Fruit fly (Drosophila melanogaster): Measurements from ENCODE around the gene CG10431.

Gene CG10431

dm6 chr2L:18948065-18948723 is 26.3 kb upstream of the CG10431 start (continued):
- TF ChIP-seq CG1621 (tag; optimal IDR thresholded peaks at IDR 0.05) (peak; percentile 75), CG6808 (GFP tag; optimal IDR thresholded peaks at IDR 0.05) (peak; percentile 89), CG3919 (GFP tag; optimal IDR thresholded peaks at IDR 0.05) (peak; percentile 79), pdm3 (GFP tag; optimal IDR thresholded peaks at IDR 0.05) (peak; percentile 89), CG32006 (GFP tag; optimal IDR thresholded peaks at IDR 0.05) (peak; percentile 88), Blimp-1 (GFP tag; optimal IDR thresholded peaks at IDR 0.05) (peak; percentile 38), ss (GFP tag; optimal IDR thresholded peaks at IDR 0.05) (peak; percentile 84 to 85), Hr38 (GFP tag; optimal IDR thresholded peaks at IDR 0.05) (no peak), CG8319 (GFP tag; optimal IDR thresholded peaks at IDR 0.05) (peak; percentile 53)

- TF ChIP-seq fkh (GFP tag; optimal IDR thresholded peaks at IDR 0.05): peak; percentile 53
- no peak for TF ChIP-seq fd59A (GFP tag; optimal IDR thresholded peaks at IDR 0.05)
- TF ChIP-seq CG9139 (GFP tag; optimal IDR thresholded peaks at IDR 0.05): no peak
- no peak for TF ChIP-seq cyc (GFP tag; optimal IDR thresholded peaks at IDR 0.05)
Observed at dm6 chr2L:18948724-18949108, 25.8 kb upstream of the CG10431 start, which contains the start of gene CG10428. Gene CG10428 (plus strand): TSS chr2L:18948884.

dm6 chr2L:18951674-18952073 is 22.8 kb upstream of the CG10431 start, which contains the start of gene Nedd8:
Gene Nedd8 (minus strand): TSS chr2L:18951837.
- no peak for TF ChIP-seq CG10631 (GFP tag; optimal IDR thresholded peaks at IDR 0.05)
- no peak for TF ChIP-seq esn (GFP tag; optimal IDR thresholded peaks at IDR 0.05)
- TF ChIP-seq achi (GFP tag; optimal IDR thresholded peaks at IDR 0.05): peak; percentile 91
- no peak for TF ChIP-seq CG15336 (GFP tag; IDR thresholded peaks at IDR 0.05)
- peak; percentile 21 for TF ChIP-seq fkh (GFP tag; optimal IDR thresholded peaks at IDR 0.05)
- no peak for TF ChIP-seq fd85E (GFP tag; optimal IDR thresholded peaks at IDR 0.05)
- no peak for TF ChIP-seq OdsH (GFP tag; optimal IDR thresholded peaks at IDR 0.05)
- no peak for TF ChIP-seq CG6276 (GFP tag; optimal IDR thresholded peaks at IDR 0.05)
- TF ChIP-seq CG6792 (GFP tag; optimal IDR thresholded peaks at IDR 0.05): no peak
- TF ChIP-seq Smox (GFP tag; optimal IDR thresholded peaks at IDR 0.05): no peak
- no peak for TF ChIP-seq CG16779 (tag; optimal IDR thresholded peaks at IDR 0.05)
- TF ChIP-seq Blimp-1 (GFP tag; optimal IDR thresholded peaks at IDR 0.05): no peak
- TF ChIP-seq dsx (GFP tag; optimal IDR thresholded peaks at IDR 0.05; ENCODE audit: poor library complexity, severe bottlenecking): no peak
- no peak for TF ChIP-seq CG11294 (GFP tag; IDR thresholded peaks at IDR 0.05)

dm6 chr2L:18953512-18954254 is 20.8 kb upstream of the CG10431 start:
- TF ChIP-seq OdsH (GFP tag; optimal IDR thresholded peaks at IDR 0.05) (no peak), Hr39 (GFP tag; optimal IDR thresholded peaks at IDR 0.05) (no peak), Met (GFP tag; optimal IDR thresholded peaks at IDR 0.05) (peak; percentile 17), Eip93F (GFP tag; optimal IDR thresholded peaks at IDR 0.05) (no peak), Eip78C (GFP tag) (peak; percentile 14), vri (GFP tag; optimal IDR thresholded peaks at IDR 0.05) (peak; percentile 80), CG6792 (GFP tag; optimal IDR thresholded peaks at IDR 0.05) (no peak), dsx (GFP tag; optimal IDR thresholded peaks at IDR 0.05; ENCODE audit: poor library complexity, severe bottlenecking) (peak; percentile 40), CG6163 (GFP tag; IDR thresholded peaks at IDR 0.05) (no peak), CG7368 (GFP tag; optimal IDR thresholded peaks at IDR 0.05) (no peak), ss (GFP tag; optimal IDR thresholded peaks at IDR 0.05) (no peak), CG10631 (GFP tag; optimal IDR thresholded peaks at IDR 0.05) (no peak), acj6 (GFP tag; optimal IDR thresholded peaks at IDR 0.05) (peak; percentile 11), CG11902 (GFP tag; optimal IDR thresholded peaks at IDR 0.05) (no peak), Ets21C (GFP tag; optimal IDR thresholded peaks at IDR 0.05) (no peak), esn (GFP tag; optimal IDR thresholded peaks at IDR 0.05) (peak; percentile 35), fkh (GFP tag; optimal IDR thresholded peaks at IDR 0.05) (no peak), Hr38 (GFP tag; optimal IDR thresholded peaks at IDR 0.05) (no peak), achi (GFP tag; optimal IDR thresholded peaks at IDR 0.05) (no peak), CG15336 (GFP tag; IDR thresholded peaks at IDR 0.05) (no peak), Hr4 (GFP tag; optimal IDR thresholded peaks at IDR 0.05) (no peak), CG32006 (GFP tag; optimal IDR thresholded peaks at IDR 0.05) (peak; percentile 17), CG1621 (tag; optimal IDR thresholded peaks at IDR 0.05) (no peak), CG9139 (GFP tag; optimal IDR thresholded peaks at IDR 0.05) (no peak), CG4318 (GFP tag; optimal IDR thresholded peaks at IDR 0.05) (no peak), Sox14 (GFP tag; optimal IDR thresholded peaks at IDR 0.05) (no peak), fd59A (GFP tag; optimal IDR thresholded peaks at IDR 0.05) (no peak), Lpt (GFP tag; optimal IDR thresholded peaks at IDR 0.05) (no peak), CG8119 (GFP tag; IDR thresholded peaks at IDR 0.05) (no peak)

Measured in whole organism, prepupa.